Fruit fly (Drosophila melanogaster): ENCODE measurements around the gene eIF4EHP.
A peak's percentile ranks its signal among the peaks of the same experiment; 100 is the strongest.

DNA sequence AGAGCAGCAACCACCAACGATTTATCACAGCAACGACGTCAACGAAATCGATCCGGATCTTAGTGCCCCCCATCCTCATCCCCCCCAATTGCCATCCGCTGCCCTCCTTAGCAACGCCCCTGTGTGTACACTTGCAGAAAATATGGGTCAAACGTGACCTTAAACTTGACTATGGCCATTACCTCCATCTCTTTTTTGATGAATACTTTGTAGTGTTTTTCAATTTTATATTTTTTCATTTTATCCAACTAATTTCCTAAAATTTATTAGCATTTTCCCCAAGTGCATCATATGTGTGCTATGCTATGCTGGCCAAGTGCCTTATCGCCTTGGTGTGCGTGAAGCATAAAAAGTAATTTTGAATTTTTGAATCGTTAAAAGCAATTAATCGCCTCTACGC lies 34.2 kb upstream of the eIF4EHP start:
- TF ChIP-seq CG34367 (tag; optimal IDR thresholded peaks at IDR 0.05) (peak; percentile 80), CG4496 (GFP tag; IDR thresholded peaks at IDR 0.05) (peak; percentile 89), CG13204 (GFP tag; optimal IDR thresholded peaks at IDR 0.05) (peak; percentile 38)

Data from whole organism, pupa.